Worm (Caenorhabditis elegans) whole organism, late embryonic: ENCODE data around the gene B0034.5.

Experiments
- C38D4.7 ChIP-seq: fragments of 200-800 bp; sonication (Bioruptor generic); optimal IDR thresholded peaks from 2 replicates; lab custom pipeline; 2018; ENCODE audit warnings: mild to moderate bottlenecking, missing genetic modification characterization, moderate library complexity, missing compliant biosample characterization
- F13H6.1 ChIP-seq: sonication (generic microtip); optimal IDR thresholded peaks from 2 replicates; lab custom pipeline; 2016; ENCODE audit warnings: missing genetic modification characterization, missing compliant biosample characterization
- K02D7.2 ChIP-seq: sonication (generic microtip); optimal IDR thresholded peaks from 2 replicates; lab custom pipeline; 2017; ENCODE audit warnings: mild to moderate bottlenecking, missing genetic modification characterization, missing compliant biosample characterization
- Y22D7AL.16 ChIP-seq: sonication (generic microtip); optimal IDR thresholded peaks from 2 replicates; lab custom pipeline; 2016; ENCODE audit warnings: missing genetic modification characterization, missing compliant biosample characterization
- ceh-2 ChIP-seq: sonication (generic microtip); optimal IDR thresholded peaks from 2 replicates; lab custom pipeline; 2016; ENCODE audit warnings: missing genotype, missing genetic modification characterization, missing compliant biosample characterization
- ceh-22 ChIP-seq: sonication (generic microtip); optimal IDR thresholded peaks from 2 replicates; lab custom pipeline; 2017; ENCODE audit warnings: missing biosample characterization, missing genetic modification characterization
- ceh-31 ChIP-seq: sonication (generic microtip); optimal IDR thresholded peaks from 2 replicates; lab custom pipeline; 2016; ENCODE audit warnings: missing genetic modification characterization, missing compliant biosample characterization
- ceh-34 ChIP-seq: sonication (generic microtip); optimal IDR thresholded peaks from 2 replicates; lab custom pipeline; 2016; ENCODE audit warnings: mild to moderate bottlenecking, missing genetic modification characterization, missing compliant biosample characterization
- ceh-9 ChIP-seq: sonication (generic microtip); optimal IDR thresholded peaks from 2 replicates; lab custom pipeline; 2016; ENCODE audit warnings: mild to moderate bottlenecking, missing genetic modification characterization, inconsistent platforms, missing compliant biosample characterization
- che-1 ChIP-seq: sonication (generic microtip); optimal IDR thresholded peaks from 2 replicates; lab custom pipeline; 2016; ENCODE audit warnings: mild to moderate bottlenecking, missing genetic modification characterization, missing compliant biosample characterization
- dmd-4 ChIP-seq: sonication (generic microtip); optimal IDR thresholded peaks from 2 replicates; lab custom pipeline; 2016; ENCODE audit warnings: borderline replicate concordance, missing genetic modification characterization, missing compliant biosample characterization
- elt-2 ChIP-seq: sonication (generic microtip); optimal IDR thresholded peaks from 2 replicates; lab custom pipeline; 2016; ENCODE audit warnings: missing genetic modification reagents, missing genetic modification characterization, missing compliant biosample characterization
- elt-4 ChIP-seq: sonication (generic microtip); optimal IDR thresholded peaks from 2 replicates; lab custom pipeline; 2016; ENCODE audit warnings: missing genetic modification characterization, missing compliant biosample characterization
- eyg-1 ChIP-seq: sonication (generic microtip); optimal IDR thresholded peaks from 2 replicates; lab custom pipeline; 2016; ENCODE audit warnings: missing genotype, missing genetic modification characterization, missing compliant biosample characterization
- fax-1 ChIP-seq: sonication (generic microtip); optimal IDR thresholded peaks from 2 replicates; lab custom pipeline; 2016; ENCODE audit warnings: missing genotype, missing genetic modification characterization, missing compliant biosample characterization
- fkh-10 ChIP-seq: fragments of 150-350 bp; optimal IDR thresholded peaks from 2 replicates; lab custom pipeline; 2014; ENCODE audit warnings: missing biosample characterization, missing genetic modification reagents, missing genetic modification characterization
- fkh-6 ChIP-seq: sonication (generic microtip); optimal IDR thresholded peaks from 2 replicates; lab custom pipeline; 2016; ENCODE audit warnings: missing genetic modification characterization, missing compliant biosample characterization
- gmeb-2 ChIP-seq: sonication (generic microtip); optimal IDR thresholded peaks from 2 replicates; lab custom pipeline; 2016; ENCODE audit warnings: missing genetic modification characterization, inconsistent platforms, missing compliant biosample characterization
- hlh-13 ChIP-seq: fragments of 200-800 bp; sonication (Bioruptor generic); optimal IDR thresholded peaks from 2 replicates; lab custom pipeline; 2018; ENCODE audit warnings: mild to moderate bottlenecking, missing genetic modification characterization, missing compliant biosample characterization
- hlh-15 ChIP-seq: sonication (generic microtip); optimal IDR thresholded peaks from 2 replicates; lab custom pipeline; 2016; ENCODE audit warnings: missing genetic modification characterization, missing compliant biosample characterization
- hlh-30 ChIP-seq: sonication (generic microtip); optimal IDR thresholded peaks from 2 replicates; lab custom pipeline; 2017; ENCODE audit warnings: antibody characterized with exemption, missing genetic modification characterization, missing compliant biosample characterization; ENCODE audit not compliant: insufficient read depth
- hlh-8 ChIP-seq: sonication (generic microtip); optimal IDR thresholded peaks from 2 replicates; lab custom pipeline; 2016; ENCODE audit warnings: missing genotype, missing genetic modification characterization, missing compliant biosample characterization
- lim-6 ChIP-seq: sonication (generic microtip); optimal IDR thresholded peaks from 2 replicates; lab custom pipeline; 2016; ENCODE audit warnings: missing genetic modification characterization, missing compliant biosample characterization
- madf-2 ChIP-seq: sonication (generic microtip); optimal IDR thresholded peaks from 2 replicates; lab custom pipeline; 2017; ENCODE audit warnings: missing genetic modification characterization, missing compliant biosample characterization
- nhr-11 ChIP-seq: fragments of 150-350 bp; optimal IDR thresholded peaks from 2 replicates; lab custom pipeline; 2014; ENCODE audit warnings: missing biosample characterization, missing genetic modification characterization
- npax-4 ChIP-seq: sonication (generic microtip); optimal IDR thresholded peaks from 2 replicates; lab custom pipeline; 2016; ENCODE audit warnings: missing genetic modification characterization, missing compliant biosample characterization
- odd-2 ChIP-seq: sonication (generic microtip); optimal IDR thresholded peaks from 2 replicates; lab custom pipeline; 2017; ENCODE audit warnings: antibody characterized with exemption, mild to moderate bottlenecking, missing genetic modification characterization, missing compliant biosample characterization
- pax-1 ChIP-seq: fragments of 150-350 bp; optimal IDR thresholded peaks from 2 replicates; lab custom pipeline; 2014; ENCODE audit warnings: missing biosample characterization, missing genetic modification characterization
- pqm-1 ChIP-seq: sonication (generic microtip); optimal IDR thresholded peaks from 2 replicates; lab custom pipeline; 2016; ENCODE audit warnings: missing genetic modification characterization, missing compliant biosample characterization
- pros-1 ChIP-seq: fragments of 150-350 bp; optimal IDR thresholded peaks from 2 replicates; lab custom pipeline; 2014; ENCODE audit warnings: missing biosample characterization, missing genetic modification reagents, missing genetic modification characterization
- ref-2 ChIP-seq: sonication (generic microtip); optimal IDR thresholded peaks from 2 replicates; lab custom pipeline; 2016; ENCODE audit warnings: missing genetic modification characterization, missing compliant biosample characterization
- rnt-1 ChIP-seq: sonication (generic microtip); optimal IDR thresholded peaks from 2 replicates; lab custom pipeline; 2016; ENCODE audit warnings: missing genetic modification characterization, missing compliant biosample characterization
- sox-2 ChIP-seq: fragments of 200-800 bp; sonication (Bioruptor generic); IDR thresholded peaks from 2 replicates; pipeline ENCODE4 v1.3.6; 2022; ENCODE audit warnings: missing genetic modification reagents, missing genetic modification characterization, missing compliant biosample characterization
- sox-4 ChIP-seq: sonication (generic microtip); optimal IDR thresholded peaks from 2 replicates; lab custom pipeline; 2017; ENCODE audit warnings: mild to moderate bottlenecking, missing genetic modification characterization, inconsistent platforms, missing compliant biosample characterization
- ttx-3 ChIP-seq: sonication (generic microtip); optimal IDR thresholded peaks from 2 replicates; lab custom pipeline; 2016; ENCODE audit warnings: missing genetic modification reagents, missing genetic modification characterization, missing compliant biosample characterization
- ztf-16 ChIP-seq: sonication (generic microtip); optimal IDR thresholded peaks from 2 replicates; lab custom pipeline; 2017; ENCODE audit warnings: missing genetic modification characterization, missing compliant biosample characterization

Gene B0034.5

ce11 chrII:5974878-5975277 lies at the start of gene B0034.5:
Gene B0034.5 (minus strand): TSS chrII:5974978.
- TF ChIP-seq pqm-1 (tag; lab: Kevin White, UChicago) = no peak
- TF ChIP-seq pax-1 (tag; lab: Kevin White, UChicago) = no peak
- TF ChIP-seq ztf-16 (tag; lab: Kevin White, UChicago) = no peak
- no peak for TF ChIP-seq fkh-6
- no peak for TF ChIP-seq sox-4 (tag; lab: Kevin White, UChicago)
- TF ChIP-seq hlh-13 (GFP tag; lab: Kevin White, UChicago) = no peak
- no peak for TF ChIP-seq eyg-1 (tag; lab: Kevin White, UChicago)
- TF ChIP-seq elt-4 (tag; lab: Kevin White, UChicago) = no peak
- no peak for TF ChIP-seq ceh-2 (tag; lab: Kevin White, UChicago)
- no peak for TF ChIP-seq fkh-10
- TF ChIP-seq Y22D7AL.16 (tag; lab: Kevin White, UChicago) = no peak
- no peak for TF ChIP-seq nhr-11 (tag; lab: Kevin White, UChicago)
- TF ChIP-seq ref-2 (tag; lab: Kevin White, UChicago) = no peak
- no peak for TF ChIP-seq fax-1
- no peak for TF ChIP-seq odd-2 (tag; lab: Kevin White, UChicago)
- no peak for TF ChIP-seq hlh-8
- TF ChIP-seq elt-2 (tag; lab: Kevin White, UChicago) = no peak
- no peak for TF ChIP-seq npax-4 (tag; lab: Kevin White, UChicago)
- no peak for TF ChIP-seq ttx-3

ce11 chrII:6022596-6022995 lies 47.8 kb upstream of the B0034.5 start:
- TF ChIP-seq che-1 (tag; lab: Kevin White, UChicago) = peak; percentile 2
- no peak for TF ChIP-seq ref-2 (tag; lab: Kevin White, UChicago)
- TF ChIP-seq fkh-10 = no peak
- TF ChIP-seq, all 69 proteins: peak for 1

DNA sequence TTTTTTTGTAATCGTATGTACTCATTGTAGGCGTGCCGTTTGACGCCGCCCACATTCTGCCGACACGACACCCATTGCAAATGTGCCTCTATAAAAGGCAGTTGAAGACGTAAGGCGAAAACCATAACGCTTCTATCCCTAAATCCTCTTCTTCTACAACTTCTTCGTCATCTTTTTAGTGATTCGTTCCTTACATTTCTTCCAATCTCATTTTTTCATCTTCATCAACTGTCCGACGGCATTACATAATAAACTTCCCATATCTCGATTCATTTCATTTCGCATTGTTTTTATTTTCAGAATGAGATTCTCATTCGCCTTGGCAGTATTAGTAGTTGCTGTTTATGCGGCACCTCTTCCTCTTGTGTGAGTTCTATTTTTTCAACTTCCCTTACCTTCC lies 45.6 kb upstream of the B0034.5 start, which contains the start of gene ZK84.1:
TSS of gene ZK84.1 (plus strand) at position 301 of the 400 bp plus-strand sequence.
- no peak for TF ChIP-seq ceh-22
- TF ChIP-seq pqm-1 (tag; lab: Kevin White, UChicago) = no peak
- TF ChIP-seq hlh-8 = no peak
- TF ChIP-seq C38D4.7 (GFP tag; lab: Kevin White, UChicago) = no peak
- no peak for TF ChIP-seq pros-1
- no peak for TF ChIP-seq rnt-1 (tag; lab: Kevin White, UChicago)
- no peak for TF ChIP-seq ceh-9 (tag; lab: Kevin White, UChicago)
- TF ChIP-seq F13H6.1 = no peak
- no peak for TF ChIP-seq dmd-4 (tag; lab: Kevin White, UChicago)
- TF ChIP-seq sox-2 (GFP tag; lab: Robert Waterston, UW) = no peak
- no peak for TF ChIP-seq lim-6 (tag; lab: Kevin White, UChicago)
- TF ChIP-seq ceh-31 = no peak

DNA sequence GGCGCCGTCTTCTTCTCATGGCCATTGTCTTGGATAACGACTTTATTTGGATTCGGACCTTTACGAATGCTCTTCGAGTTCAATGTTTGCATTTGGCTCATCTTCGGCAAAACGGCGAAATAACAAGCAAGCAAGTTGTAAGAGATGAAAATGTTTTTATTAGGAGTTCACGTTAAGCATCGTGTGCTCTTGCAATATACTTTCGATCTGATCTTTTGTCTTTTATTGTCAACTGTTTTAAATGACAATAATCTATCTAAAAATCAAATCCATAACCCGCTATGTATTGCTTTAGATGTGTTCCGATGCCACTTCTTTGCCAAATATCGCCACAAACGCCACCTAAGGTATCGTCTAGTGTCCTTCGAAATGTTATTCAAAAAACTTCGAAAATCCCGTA lies 41.6 kb upstream of the B0034.5 start, which contains the start of gene ZK84.5:
TSS of gene ZK84.5 (minus strand) at position 101 of the 400 bp plus-strand sequence.
- TF ChIP-seq fkh-10 (no peak), hlh-30 (tag; lab: Kevin White, UChicago) (no peak), ceh-22 (no peak), rnt-1 (tag; lab: Kevin White, UChicago) (no peak), pax-1 (tag; lab: Kevin White, UChicago) (no peak), ceh-34 (tag; lab: Kevin White, UChicago) (no peak), hlh-15 (tag; lab: Kevin White, UChicago) (no peak), gmeb-2 (no peak), nhr-11 (tag; lab: Kevin White, UChicago) (no peak), K02D7.2 (tag; lab: Kevin White, UChicago) (no peak), hlh-13 (GFP tag; lab: Kevin White, UChicago) (no peak), madf-2 (tag; lab: Kevin White, UChicago) (no peak), hlh-8 (no peak), ref-2 (tag; lab: Kevin White, UChicago) (no peak)
